Worm (Caenorhabditis elegans): ENCODE data around the gene Y59E9AL.8.
"Not testable (repeated sequence)": the region's sequence is repeated elsewhere in the genome, so short reads cannot be mapped to it uniquely, and the experiment has no call there.

ce11 chrIV:5225277-5225822 lies 1.2 kb upstream of the Y59E9AL.8 start, which contains the start of gene cylc-1:
- TF ChIP-seq unc-62 (GFP tag; optimal IDR thresholded peaks at IDR 0.05); snpc-4 (tag; optimal IDR thresholded peaks at IDR 0.05); nhr-84 (tag; optimal IDR thresholded peaks at IDR 0.05); efl-1 (optimal IDR thresholded peaks at IDR 0.05); efl-1 (GFP tag; optimal IDR thresholded peaks at IDR 0.05 in 1 of 2); lin-39 (tag; optimal IDR thresholded peaks at IDR 0.05); nhr-237 (tag; optimal IDR thresholded peaks at IDR 0.05): not testable (repeated sequence)

Data from whole organism, L1 larva.